Worm (Caenorhabditis elegans) whole organism, L1 larva: ENCODE data around the gene F55F1.2.

Experiments
- blmp-1 ChIP-seq: fragments of 150-350 bp; optimal IDR thresholded peaks from 2 replicates; lab custom pipeline; 2014; ENCODE audit warnings: missing biosample characterization, missing genetic modification characterization
- ztf-11 ChIP-seq, 2 experiments: sonication (generic microtip); optimal IDR thresholded peaks; 2 replicates each; lab custom pipeline; 2016 to 2017; ENCODE audit warnings: missing genetic modification characterization in 2 of 2, missing biosample characterization in 1 of 2, missing compliant biosample characterization in 1 of 2

DNA sequence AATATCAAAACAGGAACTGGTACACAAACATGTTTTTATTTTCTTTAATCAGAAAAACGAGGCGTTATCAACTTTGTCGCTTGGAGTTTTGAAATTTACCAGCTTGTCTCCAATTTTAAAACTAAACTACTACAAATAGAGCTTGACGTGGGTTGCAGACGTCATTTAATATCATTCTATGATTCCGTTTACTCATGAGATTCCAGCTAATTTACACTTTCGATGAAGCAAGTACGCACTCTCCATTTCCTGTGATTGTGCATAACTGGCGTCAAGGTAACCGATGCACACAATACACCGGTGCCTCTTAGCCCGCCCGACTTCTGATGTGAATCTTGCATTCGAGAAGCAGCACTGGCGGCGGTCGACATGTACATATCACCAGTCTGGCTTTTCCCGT, 49.0 kb upstream of the F55F1.2 start:
- TF ChIP-seq ztf-11 (tag; optimal IDR thresholded peaks at IDR 0.05; lab: Kevin White, UChicago) (no peak), blmp-1 (tag; lab: Kevin White, UChicago) (no peak)
